Worm (Caenorhabditis elegans) whole organism, L1 larva: ENCODE data around the gene clec-161.

Source experiments
- C04F5.9 ChIP-seq: sonication (generic microtip); optimal IDR thresholded peaks from 2 replicates; lab custom pipeline; 2016; ENCODE audit warnings: missing genetic modification characterization, missing compliant biosample characterization
- C34B4.2 ChIP-seq: sonication (generic microtip); optimal IDR thresholded peaks from 2 replicates; lab custom pipeline; 2017; ENCODE audit warnings: mild to moderate bottlenecking, missing genetic modification characterization, missing compliant biosample characterization
- F16B12.6 ChIP-seq: fragments of 150-350 bp; optimal IDR thresholded peaks from 2 replicates; lab custom pipeline; 2014; ENCODE audit warnings: missing biosample characterization, missing genetic modification characterization
- aha-1 ChIP-seq: fragments of 150-350 bp; optimal IDR thresholded peaks from 2 replicates; lab custom pipeline; 2014; ENCODE audit warnings: missing biosample characterization, missing genetic modification characterization
- alr-1 ChIP-seq: fragments of 200-800 bp; sonication (Bioruptor generic); optimal IDR thresholded peaks from 2 replicates; lab custom pipeline; 2018; ENCODE audit warnings: borderline replicate concordance, mild to moderate bottlenecking, missing genetic modification characterization, missing compliant biosample characterization
- ama-1 ChIP-seq: fragments of 150-350 bp; optimal IDR thresholded peaks from 2 replicates; lab custom pipeline; 2014
- blmp-1 ChIP-seq: fragments of 150-350 bp; optimal IDR thresholded peaks from 2 replicates; lab custom pipeline; 2014; ENCODE audit warnings: missing biosample characterization, missing genetic modification characterization
- ceh-63 ChIP-seq: fragments of 200-800 bp; sonication (Bioruptor generic); optimal IDR thresholded peaks from 2 replicates; lab custom pipeline; 2018; ENCODE audit warnings: mild to moderate bottlenecking, missing genetic modification characterization, missing compliant biosample characterization
- ceh-8 ChIP-seq: fragments of 200-800 bp; sonication (Bioruptor generic); optimal IDR thresholded peaks from 2 replicates; lab custom pipeline; 2018; ENCODE audit warnings: mild to moderate bottlenecking, missing genetic modification characterization, moderate library complexity, missing compliant biosample characterization
- ceh-82 ChIP-seq, 3 experiments: fragments of 150-350 bp in 1 of 3; sonication (generic microtip) in 2 of 3; optimal IDR thresholded peaks; 2 replicates each; lab custom pipeline; 2014 to 2017; ENCODE audit warnings: missing biosample characterization in 3 of 3, missing genetic modification characterization in 3 of 3
- ceh-88 ChIP-seq: fragments of 200-800 bp; sonication (Bioruptor generic); IDR thresholded peaks from 2 replicates; pipeline ENCODE4 v1.3.6; 2022; ENCODE audit warnings: missing genetic modification characterization, missing compliant biosample characterization
- ces-1 ChIP-seq: fragments of 150-350 bp; optimal IDR thresholded peaks from 2 replicates; lab custom pipeline; 2014; ENCODE audit warnings: missing biosample characterization, missing genetic modification reagents, missing genetic modification characterization
- dsc-1 ChIP-seq: sonication (generic microtip); optimal IDR thresholded peaks from 2 replicates; lab custom pipeline; 2016; ENCODE audit warnings: mild to moderate bottlenecking, missing genetic modification characterization, missing compliant biosample characterization
- efl-3 ChIP-seq: fragments of 200-800 bp; sonication (Bioruptor generic); optimal IDR thresholded peaks from 2 replicates; lab custom pipeline; 2018; ENCODE audit warnings: mild to moderate bottlenecking, missing genetic modification characterization, missing compliant biosample characterization
- egl-13 ChIP-seq: sonication (generic microtip); optimal IDR thresholded peaks from 2 replicates; lab custom pipeline; 2016; ENCODE audit warnings: missing genotype, missing genetic modification reagents, missing genetic modification characterization, missing compliant biosample characterization
- egl-27 ChIP-seq, 2 experiments: fragments of 150-350 bp in 1 of 2; sonication (generic microtip); optimal IDR thresholded peaks; 3 replicates each; lab custom pipeline; 2017 to 2018; ENCODE audit warnings: missing biosample characterization in 2 of 2, missing genetic modification characterization in 2 of 2, missing genetic modification reagents in 2 of 2
- elt-3 ChIP-seq, 6 experiments: fragments of 150-350 bp in 1 of 6; sonication (generic microtip); optimal IDR thresholded peaks; 2 replicates each; lab custom pipeline; 2017 to 2018; ENCODE audit warnings: missing biosample characterization in 6 of 6, missing genetic modification characterization in 6 of 6, inconsistent platforms in 1 of 6
- fkh-4 ChIP-seq: sonication (generic microtip); optimal IDR thresholded peaks from 2 replicates; lab custom pipeline; 2016; ENCODE audit warnings: missing compliant biosample characterization, missing genetic modification characterization, borderline replicate concordance
- fkh-8 ChIP-seq: sonication (generic microtip); optimal IDR thresholded peaks from 2 replicates; lab custom pipeline; 2016; ENCODE audit warnings: mild to moderate bottlenecking, missing genetic modification characterization, missing compliant biosample characterization
- fos-1 ChIP-seq: fragments of 150-350 bp; optimal IDR thresholded peaks from 2 replicates; lab custom pipeline; 2014; ENCODE audit warnings: missing biosample characterization, missing genetic modification characterization
- grh-1 ChIP-seq: fragments of 200-800 bp; sonication (Bioruptor generic); IDR thresholded peaks from 2 replicates; pipeline ENCODE4 v1.3.6; 2022; ENCODE audit warnings: missing genetic modification reagents, missing genetic modification characterization, missing compliant biosample characterization
- hlh-17 ChIP-seq: fragments of 200-800 bp; sonication (Bioruptor generic); optimal IDR thresholded peaks from 2 replicates; lab custom pipeline; 2018; ENCODE audit warnings: missing genetic modification characterization, mild to moderate bottlenecking, missing compliant biosample characterization, moderate library complexity, borderline replicate concordance
- isw-1 ChIP-seq: fragments of 200-800 bp; sonication (Bioruptor generic); IDR thresholded peaks from 2 replicates; pipeline ENCODE4 v1.3.6; 2022; ENCODE audit warnings: missing genetic modification characterization, missing compliant biosample characterization
- lin-13 ChIP-seq: fragments of 150-350 bp; optimal IDR thresholded peaks from 2 replicates; lab custom pipeline; 2014; ENCODE audit warnings: missing biosample characterization, missing genetic modification reagents, missing genetic modification characterization
- lin-14 ChIP-seq: fragments of 200-800 bp; sonication (Bioruptor generic); optimal IDR thresholded peaks from 2 replicates; lab custom pipeline; 2018; ENCODE audit warnings: mild to moderate bottlenecking, missing genetic modification characterization, moderate library complexity, missing compliant biosample characterization
- lin-35 ChIP-seq, 2 experiments: fragments of 150-350 bp; optimal IDR thresholded peaks; 2 replicates each; lab custom pipeline; 2014; ENCODE audit warnings: missing biosample characterization in 2 of 2, missing genetic modification characterization in 2 of 2, missing genetic modification reagents in 2 of 2
- lin-39 ChIP-seq: fragments of 150-350 bp; optimal IDR thresholded peaks from 2 replicates; lab custom pipeline; 2014; ENCODE audit warnings: missing biosample characterization, missing genetic modification reagents, missing genetic modification characterization
- lir-3 ChIP-seq: sonication (generic microtip); optimal IDR thresholded peaks from 2 replicates; lab custom pipeline; 2016; ENCODE audit warnings: mild to moderate bottlenecking, missing genetic modification characterization, moderate library complexity, missing compliant biosample characterization; ENCODE audit not compliant: poor library complexity
- mab-9 ChIP-seq: fragments of 200-800 bp; sonication (Bioruptor generic); IDR thresholded peaks from 2 replicates; pipeline ENCODE4 v1.3.6; 2022; ENCODE audit warnings: missing genetic modification reagents, missing genetic modification characterization, missing compliant biosample characterization
- nhr-11 ChIP-seq: fragments of 150-350 bp; optimal IDR thresholded peaks from 2 replicates; lab custom pipeline; 2014; ENCODE audit warnings: missing biosample characterization, missing genetic modification characterization
- nhr-12 ChIP-seq: sonication (generic microtip); optimal IDR thresholded peaks from 2 replicates; lab custom pipeline; 2017; ENCODE audit warnings: missing biosample characterization, missing genetic modification characterization
- nhr-19 ChIP-seq: fragments of 200-800 bp; sonication (Bioruptor generic); conservative IDR thresholded peaks from 2 replicates; pipeline ENCODE4 v1.3.6; 2022; ENCODE audit warnings: missing genetic modification characterization, missing compliant biosample characterization
- nhr-20 ChIP-seq: sonication (generic microtip); optimal IDR thresholded peaks from 2 replicates; lab custom pipeline; 2016; ENCODE audit warnings: mild to moderate bottlenecking, missing genetic modification characterization, missing compliant biosample characterization
- nhr-71 ChIP-seq: sonication (generic microtip); optimal IDR thresholded peaks from 2 replicates; lab custom pipeline; 2016; ENCODE audit warnings: mild to moderate bottlenecking, missing genetic modification characterization, moderate library complexity, missing compliant biosample characterization
- nhr-77 ChIP-seq: fragments of 150-350 bp; optimal IDR thresholded peaks from 2 replicates; lab custom pipeline; 2014; ENCODE audit warnings: missing biosample characterization, missing genetic modification characterization
- nhr-84 ChIP-seq: sonication (generic microtip); optimal IDR thresholded peaks from 2 replicates; lab custom pipeline; 2017; ENCODE audit warnings: missing biosample characterization, missing genetic modification characterization
- nhr-85 ChIP-seq: sonication (generic microtip); peaks from one replicate; lab custom pipeline; 2016; ENCODE audit warnings: missing genetic modification characterization, inconsistent platforms, missing compliant biosample characterization
- pag-3 ChIP-seq: sonication (generic microtip); optimal IDR thresholded peaks from 2 replicates; lab custom pipeline; 2017; ENCODE audit warnings: missing genetic modification characterization, mild to moderate bottlenecking, missing compliant biosample characterization, antibody characterized with exemption, borderline replicate concordance; ENCODE audit not compliant: insufficient read depth
- pqm-1 ChIP-seq: sonication (generic microtip); optimal IDR thresholded peaks from 3 replicates; lab custom pipeline; 2017; ENCODE audit warnings: missing biosample characterization, missing genetic modification characterization
- sox-4 ChIP-seq: sonication (generic microtip); optimal IDR thresholded peaks from 2 replicates; lab custom pipeline; 2016; ENCODE audit warnings: missing genetic modification characterization, missing compliant biosample characterization
- sptf-1 ChIP-seq: fragments of 150-350 bp; optimal IDR thresholded peaks from 2 replicates; lab custom pipeline; 2014; ENCODE audit warnings: missing biosample characterization, missing genetic modification characterization
- sup-37 ChIP-seq: fragments of 200-800 bp; sonication (Bioruptor generic); optimal IDR thresholded peaks from 2 replicates; lab custom pipeline; 2018; ENCODE audit warnings: mild to moderate bottlenecking, missing genetic modification characterization, missing compliant biosample characterization
- swsn-7 ChIP-seq: sonication (generic microtip); optimal IDR thresholded peaks from 2 replicates; lab custom pipeline; 2016; ENCODE audit warnings: missing genetic modification characterization, missing compliant biosample characterization
- tlp-1 ChIP-seq: fragments of 150-350 bp; optimal IDR thresholded peaks from 2 replicates; lab custom pipeline; 2014; ENCODE audit warnings: missing biosample characterization, missing genetic modification characterization
- unc-130 ChIP-seq: fragments of 150-350 bp; optimal IDR thresholded peaks from 2 replicates; lab custom pipeline; 2017; ENCODE audit warnings: missing biosample characterization, missing genetic modification characterization, inconsistent platforms
- unc-30 ChIP-seq: sonication (generic microtip); optimal IDR thresholded peaks from 2 replicates; lab custom pipeline; 2017; ENCODE audit warnings: missing biosample characterization, missing genetic modification characterization
- unc-62 ChIP-seq: fragments of 150-350 bp; optimal IDR thresholded peaks from 2 replicates; lab custom pipeline; 2014; ENCODE audit warnings: missing biosample characterization, missing genetic modification reagents, missing genetic modification characterization
- unc-86 ChIP-seq: sonication (generic microtip); optimal IDR thresholded peaks from 2 replicates; lab custom pipeline; 2016; ENCODE audit warnings: missing genetic modification characterization, missing compliant biosample characterization
- unc-98 ChIP-seq: fragments of 200-800 bp; sonication (Bioruptor generic); IDR thresholded peaks from 2 replicates; pipeline ENCODE4 v1.3.6; 2022; ENCODE audit warnings: missing genetic modification characterization, missing compliant biosample characterization
- vab-15 ChIP-seq: sonication (generic microtip); optimal IDR thresholded peaks from 2 replicates; lab custom pipeline; 2017; ENCODE audit warnings: missing genotype, mild to moderate bottlenecking, missing genetic modification characterization, missing compliant biosample characterization
- xbp-1 ChIP-seq: sonication (generic microtip); optimal IDR thresholded peaks from 2 replicates; lab custom pipeline; 2016; ENCODE audit warnings: missing genetic modification characterization, missing compliant biosample characterization
- ztf-4 ChIP-seq: fragments of 150-350 bp; optimal IDR thresholded peaks from 2 replicates; lab custom pipeline; 2014; ENCODE audit warnings: missing biosample characterization, missing genetic modification characterization

clec-161 gene

DNA sequence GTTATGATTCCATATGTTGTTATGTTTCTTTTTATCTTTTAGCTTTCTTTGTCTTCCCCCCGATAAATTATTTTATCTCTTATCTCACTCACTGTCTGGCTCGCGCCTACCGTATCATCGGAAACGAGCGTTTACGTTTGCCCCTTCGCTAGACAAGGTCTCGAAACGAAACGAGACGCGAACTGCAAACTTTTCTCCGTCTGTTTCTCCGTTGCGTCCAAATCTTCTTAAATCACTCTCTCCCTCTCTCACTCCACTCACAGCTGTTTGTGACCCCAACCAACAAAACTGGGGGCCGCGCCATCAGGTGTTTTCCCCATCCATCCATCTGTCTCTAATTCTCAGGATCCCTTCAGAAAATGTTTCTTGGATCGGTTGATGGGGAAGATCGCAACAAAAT, 11.6 kb upstream of the clec-161 start (continued):
- no peak for TF ChIP-seq egl-27 (tag; optimal IDR thresholded peaks at IDR 0.05; lab: Kevin White, UChicago)
- no peak for TF ChIP-seq fkh-8 (tag; lab: Kevin White, UChicago)
- TF ChIP-seq lin-14 (GFP tag; lab: Kevin White, UChicago), result peak; percentile 80
- TF ChIP-seq pag-3, result no peak
- peak; percentile 68 for TF ChIP-seq nhr-19
- TF ChIP-seq swsn-7 (tag; lab: Kevin White, UChicago), result peak; percentile 32
- TF ChIP-seq elt-3 (tag; optimal IDR thresholded peaks at IDR 0.05; lab: Kevin White, UChicago), result no peak
- TF ChIP-seq pqm-1 (tag; lab: Kevin White, UChicago), result no peak
- peak; percentile 29; the same call in 1 of the 2 replicates for TF ChIP-seq mab-9 (GFP tag; lab: Robert Waterston, UW)
- no peak for TF ChIP-seq unc-62 (GFP tag; lab: Kevin White, UChicago)
- peak; percentile 87 for TF ChIP-seq dsc-1
- no peak for TF ChIP-seq grh-1 (GFP tag; lab: Robert Waterston, UW)
- no peak for TF ChIP-seq C34B4.2 (tag; lab: Kevin White, UChicago)
- peak; percentile 57 for TF ChIP-seq lin-13 (GFP tag; lab: Kevin White, UChicago)
- no peak for TF ChIP-seq ceh-63 (GFP tag; lab: Kevin White, UChicago)
- TF ChIP-seq unc-98, result no peak
- TF ChIP-seq unc-130 (tag; lab: Kevin White, UChicago), result peak; percentile 30
- no peak for TF ChIP-seq ceh-82 (tag; optimal IDR thresholded peaks at IDR 0.05; lab: Kevin White, UChicago)
- no peak for TF ChIP-seq ceh-88
- no peak for TF ChIP-seq nhr-77
- TF ChIP-seq F16B12.6 (tag; lab: Kevin White, UChicago), result no peak
- TF ChIP-seq fkh-4 (tag; lab: Kevin White, UChicago), result no peak
- TF ChIP-seq unc-30, result no peak
- peak; percentile 28 to 32 for TF ChIP-seq lin-35 (GFP tag; optimal IDR thresholded peaks at IDR 0.05; lab: Kevin White, UChicago)
- no peak for TF ChIP-seq ama-1
- TF ChIP-seq aha-1, result no peak
- no peak for TF ChIP-seq sup-37
- TF ChIP-seq nhr-84 (tag; lab: Kevin White, UChicago), result no peak
- TF ChIP-seq sox-4, result no peak
- TF ChIP-seq ces-1 (GFP tag; lab: Kevin White, UChicago), result no peak
- no peak for TF ChIP-seq isw-1 (GFP tag; lab: Robert Waterston, UW)
- TF ChIP-seq tlp-1, result no peak
- no peak for TF ChIP-seq egl-13 (tag; lab: Kevin White, UChicago)
- TF ChIP-seq unc-86, result no peak
- TF ChIP-seq nhr-71, result peak; percentile 83
- TF ChIP-seq nhr-85 (tag; lab: Kevin White, UChicago), result peak; percentile 81
- no peak for TF ChIP-seq nhr-11 (tag; lab: Kevin White, UChicago)
- no peak for TF ChIP-seq lir-3 (tag; lab: Kevin White, UChicago)
- TF ChIP-seq efl-3 (GFP tag; lab: Kevin White, UChicago), result no peak
- peak; percentile 43 for TF ChIP-seq nhr-20
- TF ChIP-seq lin-39 (tag; lab: Kevin White, UChicago), result no peak
- peak; percentile 20 for TF ChIP-seq xbp-1
- TF ChIP-seq fos-1 (tag; lab: Kevin White, UChicago), result no peak
- no peak for TF ChIP-seq sptf-1 (tag; lab: Kevin White, UChicago)
- TF ChIP-seq nhr-12, result no peak
- TF ChIP-seq blmp-1 (tag; lab: Kevin White, UChicago), result peak; percentile 74
- TF ChIP-seq vab-15 (tag; lab: Kevin White, UChicago), result no peak
- TF ChIP-seq C04F5.9, result no peak
- no peak for TF ChIP-seq alr-1 (tag; lab: Kevin White, UChicago)
- TF ChIP-seq ceh-8, result no peak
- no peak for TF ChIP-seq hlh-17 (GFP tag; lab: Kevin White, UChicago)
- peak; percentile 19 for TF ChIP-seq ztf-4 (tag; lab: Kevin White, UChicago)
